Worm (Caenorhabditis elegans) whole organism, young adult: Measurements from ENCODE around the gene C49G7.7.
A peak's percentile ranks its signal among the peaks of the same experiment; 100 is the strongest.

Experiments used
- B0019.2 ChIP-seq: fragments of 200-800 bp; sonication (Bioruptor generic); conservative IDR thresholded peaks from 2 replicates; pipeline ENCODE4 v1.3.6; 2022; ENCODE audit warnings: missing genetic modification reagents, missing genetic modification characterization, missing compliant biosample characterization
- B0336.3 ChIP-seq: fragments of 200-800 bp; sonication (Bioruptor generic); IDR thresholded peaks from 2 replicates; pipeline ENCODE4 v1.3.6; 2022; ENCODE audit warnings: missing genetic modification characterization, missing compliant biosample characterization
- C17E4.6 ChIP-seq: fragments of 200-800 bp; sonication (Bioruptor generic); IDR thresholded peaks from 2 replicates; pipeline ENCODE4 v1.3.6; 2022; ENCODE audit warnings: missing genetic modification reagents, missing genetic modification characterization, missing compliant biosample characterization
- F10E7.11 ChIP-seq: sonication (generic microtip); optimal IDR thresholded peaks from 2 replicates; lab custom pipeline; 2017; ENCODE audit warnings: mild to moderate bottlenecking, missing genetic modification characterization, moderate library complexity, missing compliant biosample characterization
- F22D6.2 ChIP-seq: sonication (generic microtip); optimal IDR thresholded peaks from 2 replicates; lab custom pipeline; 2016; ENCODE audit warnings: mild to moderate bottlenecking, missing genetic modification characterization, missing compliant biosample characterization
- F37B4.10 ChIP-seq: fragments of 200-800 bp; sonication (Bioruptor generic); IDR thresholded peaks from 2 replicates; pipeline ENCODE4 v1.3.6; 2022; ENCODE audit warnings: missing genetic modification characterization, missing compliant biosample characterization
- F52B5.7 ChIP-seq: sonication (generic microtip); optimal IDR thresholded peaks from 2 replicates; lab custom pipeline; 2016; ENCODE audit warnings: mild to moderate bottlenecking, missing genetic modification characterization, missing compliant biosample characterization
- K11D2.4 ChIP-seq: fragments of 200-800 bp; sonication (Bioruptor generic); IDR thresholded peaks from 2 replicates; pipeline ENCODE4 v1.3.6; 2022; ENCODE audit warnings: missing genetic modification reagents, missing genetic modification characterization, missing compliant biosample characterization
- K12H6.12 ChIP-seq: fragments of 200-800 bp; sonication (Bioruptor generic); optimal IDR thresholded peaks from 2 replicates; lab custom pipeline; 2018; ENCODE audit warnings: mild to moderate bottlenecking, missing genetic modification characterization, missing compliant biosample characterization
- T26A5.8 ChIP-seq: sonication (generic microtip); optimal IDR thresholded peaks from 2 replicates; lab custom pipeline; 2016; ENCODE audit warnings: missing genetic modification characterization, missing compliant biosample characterization
- Y53F4B.3 ChIP-seq: fragments of 200-800 bp; sonication (Bioruptor generic); IDR thresholded peaks from 2 replicates; pipeline ENCODE4 v1.3.6; 2022; ENCODE audit warnings: missing genetic modification reagents, missing genetic modification characterization, missing compliant biosample characterization
- Y95B8A.8 ChIP-seq: fragments of 200-800 bp; sonication (Bioruptor generic); IDR thresholded peaks from 2 replicates; pipeline ENCODE4 v1.3.6; 2022; ENCODE audit warnings: missing genetic modification reagents, missing genetic modification characterization, missing compliant biosample characterization
- ZK185.1 ChIP-seq: sonication (generic microtip); optimal IDR thresholded peaks from 2 replicates; lab custom pipeline; 2016; ENCODE audit warnings: mild to moderate bottlenecking, missing genetic modification characterization, missing compliant biosample characterization; ENCODE audit not compliant: poor library complexity, severe bottlenecking
- attf-3 ChIP-seq: fragments of 200-800 bp; sonication (Bioruptor generic); conservative IDR thresholded peaks from 2 replicates; pipeline ENCODE4 v1.3.6; 2022; ENCODE audit warnings: missing genetic modification reagents, missing genetic modification characterization, missing compliant biosample characterization
- bed-1 ChIP-seq: fragments of 200-800 bp; sonication (Bioruptor generic); IDR thresholded peaks from 2 replicates; pipeline ENCODE4 v1.3.6; 2022; ENCODE audit warnings: missing genetic modification reagents, missing genetic modification characterization, missing compliant biosample characterization
- ccch-3 ChIP-seq: fragments of 200-800 bp; sonication (Bioruptor generic); optimal IDR thresholded peaks from 2 replicates; lab custom pipeline; 2018; ENCODE audit warnings: mild to moderate bottlenecking, missing genetic modification characterization, missing compliant biosample characterization
- cebp-1 ChIP-seq, 2 experiments: fragments of 200-800 bp in 1 of 2; sonication (Bioruptor generic) in 1 of 2; sonication (generic microtip) in 1 of 2; IDR thresholded peaks in 1 of 2; optimal IDR thresholded peaks in 1 of 2; 2 replicates each; pipeline versions ENCODE4 v1.3.6 to Lab custom; 2017 to 2022; ENCODE audit warnings: missing compliant biosample characterization in 2 of 2, missing genetic modification characterization in 2 of 2, mild to moderate bottlenecking in 1 of 2, missing genetic modification reagents in 1 of 2, moderate library complexity in 1 of 2
- ceh-100 ChIP-seq: fragments of 200-800 bp; sonication (Bioruptor generic); IDR thresholded peaks from 2 replicates; pipeline ENCODE4 v1.3.6; 2022; ENCODE audit warnings: missing genetic modification reagents, missing genetic modification characterization, missing compliant biosample characterization
- ceh-27 ChIP-seq: fragments of 200-800 bp; sonication (Bioruptor generic); optimal IDR thresholded peaks from 2 replicates; lab custom pipeline; 2018; ENCODE audit warnings: mild to moderate bottlenecking, missing genetic modification characterization, moderate library complexity, missing compliant biosample characterization
- ceh-40 ChIP-seq: fragments of 200-800 bp; sonication (Bioruptor generic); IDR thresholded peaks from 2 replicates; pipeline ENCODE4 v1.3.6; 2022; ENCODE audit warnings: missing genetic modification characterization, missing compliant biosample characterization
- ceh-79 ChIP-seq: sonication (generic microtip); optimal IDR thresholded peaks from 2 replicates; lab custom pipeline; 2017; ENCODE audit warnings: mild to moderate bottlenecking, missing genetic modification characterization, missing compliant biosample characterization
- ceh-91 ChIP-seq: fragments of 200-800 bp; sonication (Bioruptor generic); IDR thresholded peaks from 2 replicates; pipeline ENCODE4 v1.3.6; 2022; ENCODE audit warnings: missing genetic modification reagents, missing genetic modification characterization, missing compliant biosample characterization
- dox-1 ChIP-seq: fragments of 200-800 bp; sonication (Bioruptor generic); IDR thresholded peaks from 2 replicates; pipeline ENCODE4 v1.3.6; 2022; ENCODE audit warnings: missing genetic modification reagents, missing genetic modification characterization, missing compliant biosample characterization
- dpff-1 ChIP-seq: sonication (generic microtip); optimal IDR thresholded peaks from 2 replicates; lab custom pipeline; 2017; ENCODE audit warnings: mild to moderate bottlenecking, missing genetic modification characterization, missing compliant biosample characterization
- egl-18 ChIP-seq: fragments of 200-800 bp; sonication (Bioruptor generic); IDR thresholded peaks from 2 replicates; pipeline ENCODE4 v1.3.6; 2022; ENCODE audit warnings: missing genetic modification reagents, missing genetic modification characterization, missing compliant biosample characterization
- egl-44 ChIP-seq: fragments of 200-800 bp; sonication (Bioruptor generic); IDR thresholded peaks from 2 replicates; pipeline ENCODE4 v1.3.6; 2022; ENCODE audit warnings: missing genetic modification reagents, missing genetic modification characterization, missing compliant biosample characterization
- egrh-3 ChIP-seq: fragments of 200-800 bp; sonication (Bioruptor generic); IDR thresholded peaks from 2 replicates; pipeline ENCODE4 v1.3.6; 2022; ENCODE audit warnings: missing genetic modification reagents, missing genetic modification characterization, missing compliant biosample characterization
- hmg-1.2 ChIP-seq: fragments of 200-800 bp; sonication (Bioruptor generic); IDR thresholded peaks from 2 replicates; pipeline ENCODE4 v1.3.6; 2022; ENCODE audit warnings: missing genetic modification reagents, missing genetic modification characterization, missing compliant biosample characterization
- let-607 ChIP-seq, 2 experiments: fragments of 200-800 bp in 1 of 2; sonication (Bioruptor generic) in 1 of 2; sonication (generic microtip) in 1 of 2; optimal IDR thresholded peaks; 2 replicates each; lab custom pipeline; 2016 to 2018; ENCODE audit warnings: mild to moderate bottlenecking in 2 of 2, missing compliant biosample characterization in 2 of 2, missing genetic modification characterization in 2 of 2, moderate library complexity in 2 of 2, missing genotype in 1 of 2
- lin-35 ChIP-seq, 3 experiments: fragments of 150-350 bp in 2 of 3; sonication (generic microtip) in 1 of 3; optimal IDR thresholded peaks; 2 replicates each; lab custom pipeline; 2014 to 2018; ENCODE audit warnings: missing biosample characterization in 3 of 3, missing genetic modification characterization in 3 of 3, missing genetic modification reagents in 3 of 3
- lin-54 ChIP-seq: fragments of 200-800 bp; sonication (Bioruptor generic); optimal IDR thresholded peaks from 2 replicates; lab custom pipeline; 2018; ENCODE audit warnings: mild to moderate bottlenecking, missing genetic modification characterization, missing compliant biosample characterization
- lsl-1 ChIP-seq: fragments of 200-800 bp; sonication (Bioruptor generic); optimal IDR thresholded peaks from 2 replicates; lab custom pipeline; 2018; ENCODE audit warnings: mild to moderate bottlenecking, missing genetic modification characterization, moderate library complexity, missing compliant biosample characterization
- madf-3 ChIP-seq: fragments of 200-800 bp; sonication (Bioruptor generic); IDR thresholded peaks from 2 replicates; pipeline ENCODE4 v1.3.6; 2022; ENCODE audit warnings: missing genetic modification reagents, missing genetic modification characterization, missing compliant biosample characterization
- mxl-1 ChIP-seq: sonication (generic microtip); optimal IDR thresholded peaks from 2 replicates; lab custom pipeline; 2016; ENCODE audit warnings: missing genetic modification characterization, missing compliant biosample characterization
- nfya-1 ChIP-seq: sonication (generic microtip); optimal IDR thresholded peaks from 2 replicates; lab custom pipeline; 2017; ENCODE audit warnings: antibody characterized with exemption, missing compliant biosample characterization, missing genetic modification characterization, borderline replicate concordance; ENCODE audit not compliant: insufficient read depth
- nhr-179 ChIP-seq: sonication (generic microtip); optimal IDR thresholded peaks from 2 replicates; lab custom pipeline; 2016; ENCODE audit warnings: mild to moderate bottlenecking, missing genetic modification characterization, missing compliant biosample characterization
- nhr-27 ChIP-seq: fragments of 200-800 bp; sonication (Bioruptor generic); optimal IDR thresholded peaks from 2 replicates; lab custom pipeline; 2018; ENCODE audit warnings: mild to moderate bottlenecking, missing genetic modification characterization, moderate library complexity, missing compliant biosample characterization
- nhr-80 ChIP-seq: sonication (generic microtip); optimal IDR thresholded peaks from 2 replicates; lab custom pipeline; 2016; ENCODE audit warnings: missing genetic modification characterization, missing compliant biosample characterization
- pbrm-1 ChIP-seq: fragments of 200-800 bp; sonication (Bioruptor generic); IDR thresholded peaks from 2 replicates; pipeline ENCODE4 v1.3.6; 2022; ENCODE audit warnings: missing genetic modification reagents, missing genetic modification characterization, missing compliant biosample characterization
- snpc-1.1 ChIP-seq: sonication (generic microtip); optimal IDR thresholded peaks from 2 replicates; lab custom pipeline; 2017; ENCODE audit warnings: missing genetic modification characterization, mild to moderate bottlenecking, missing compliant biosample characterization, antibody characterized with exemption, moderate library complexity, missing genotype, missing genetic modification reagents; ENCODE audit not compliant: insufficient read depth
- snpc-1.3 ChIP-seq: sonication (generic microtip); optimal IDR thresholded peaks from 2 replicates; lab custom pipeline; 2017; ENCODE audit warnings: missing genetic modification characterization, mild to moderate bottlenecking, missing compliant biosample characterization, antibody characterized with exemption, moderate library complexity, missing genotype, missing genetic modification reagents; ENCODE audit not compliant: insufficient read depth
- somi-1 ChIP-seq: fragments of 200-800 bp; sonication (Bioruptor generic); optimal IDR thresholded peaks from 2 replicates; lab custom pipeline; 2018; ENCODE audit warnings: mild to moderate bottlenecking, missing genetic modification characterization, missing compliant biosample characterization
- tbp1 ChIP-seq: fragments of 200-800 bp; sonication (Bioruptor generic); optimal IDR thresholded peaks from 2 replicates; lab custom pipeline; 2018; ENCODE audit warnings: mild to moderate bottlenecking, missing genetic modification characterization, missing compliant biosample characterization
- tlf-1 ChIP-seq: fragments of 200-800 bp; sonication (Bioruptor generic); optimal IDR thresholded peaks from 2 replicates; lab custom pipeline; 2018; ENCODE audit warnings: mild to moderate bottlenecking, missing genetic modification characterization, missing compliant biosample characterization
- xnd-1 ChIP-seq: sonication (generic microtip); optimal IDR thresholded peaks from 2 replicates; lab custom pipeline; 2016; ENCODE audit warnings: missing genotype, missing genetic modification reagents, missing genetic modification characterization, missing compliant biosample characterization
- ztf-22 ChIP-seq: fragments of 200-800 bp; sonication (Bioruptor generic); optimal IDR thresholded peaks from 2 replicates; lab custom pipeline; 2018; ENCODE audit warnings: mild to moderate bottlenecking, missing genetic modification characterization, moderate library complexity, missing compliant biosample characterization
- ztf-26 ChIP-seq: sonication (generic microtip); optimal IDR thresholded peaks from 2 replicates; lab custom pipeline; 2017; ENCODE audit warnings: missing genetic modification characterization, missing compliant biosample characterization
- ztf-28 ChIP-seq: fragments of 200-800 bp; sonication (Bioruptor generic); IDR thresholded peaks from 2 replicates; pipeline ENCODE4 v1.3.6; 2022; ENCODE audit warnings: missing genetic modification reagents, missing genetic modification characterization, missing compliant biosample characterization

The C49G7.7 gene

ce11 chrV:4024777-4025176, 9.5 kb upstream of the C49G7.7 start, which contains the start of gene K09D9.1 (continued):
- peak; percentile 57 for TF ChIP-seq ztf-22
- no peak for TF ChIP-seq egl-44 (GFP tag; lab: Robert Waterston, UW)
- TF ChIP-seq egrh-3 (GFP tag; lab: Robert Waterston, UW) = no peak
- no peak for TF ChIP-seq ceh-27 (GFP tag; lab: Kevin White, UChicago)
- TF ChIP-seq B0019.2 = no peak
- no peak for TF ChIP-seq nhr-27
- no peak for TF ChIP-seq pbrm-1 (GFP tag; lab: Robert Waterston, UW)
- no peak for TF ChIP-seq F22D6.2
- no peak for TF ChIP-seq C17E4.6
- TF ChIP-seq F37B4.10 = no peak
- no peak for TF ChIP-seq T26A5.8 (tag; lab: Kevin White, UChicago)
- TF ChIP-seq ztf-28 (GFP tag; lab: Robert Waterston, UW) = no peak
- TF ChIP-seq snpc-1.1 (tag; lab: Kevin White, UChicago) = no peak
- TF ChIP-seq snpc-1.3 (tag; lab: Kevin White, UChicago) = no peak
- TF ChIP-seq nhr-80 (tag; lab: Kevin White, UChicago) = peak; percentile 93
- TF ChIP-seq ceh-100 (GFP tag; lab: Robert Waterston, UW) = no peak
- TF ChIP-seq ceh-91 = no peak
- TF ChIP-seq F10E7.11 (tag; lab: Kevin White, UChicago) = no peak
- TF ChIP-seq lsl-1 = no peak
- TF ChIP-seq attf-3 = no peak
- TF ChIP-seq egl-18 = no peak
- TF ChIP-seq tlf-1 (GFP tag; lab: Kevin White, UChicago) = no peak
- TF ChIP-seq bed-1 = no peak
- no peak for TF ChIP-seq ceh-79 (tag; lab: Kevin White, UChicago)
- no peak for TF ChIP-seq nfya-1 (tag; lab: Kevin White, UChicago)
- TF ChIP-seq dpff-1 = no peak
- TF ChIP-seq ceh-40 (GFP tag; lab: Robert Waterston, UW) = no peak
- no peak for TF ChIP-seq B0336.3 (GFP tag; lab: Robert Waterston, UW)
- no peak for TF ChIP-seq nhr-179 (tag; lab: Kevin White, UChicago)
- TF ChIP-seq somi-1 (GFP tag; lab: Kevin White, UChicago) = no peak
- no peak for TF ChIP-seq mxl-1 (tag; lab: Kevin White, UChicago)
- TF ChIP-seq hmg-1.2 (GFP tag; lab: Robert Waterston, UW) = no peak
- TF ChIP-seq dox-1 = peak; percentile 53; the same call in 1 of the 2 replicates
- TF ChIP-seq ZK185.1 (tag; lab: Kevin White, UChicago) = peak; percentile 31
- TF ChIP-seq let-607 (tag; optimal IDR thresholded peaks at IDR 0.05; lab: Kevin White, UChicago) = peak in 1 of 2 experiments; percentile 29
- no peak for TF ChIP-seq Y95B8A.8 (GFP tag; lab: Robert Waterston, UW)
- no peak for TF ChIP-seq lin-35 (GFP tag; optimal IDR thresholded peaks at IDR 0.05; lab: Kevin White, UChicago)
- no peak for TF ChIP-seq madf-3 (GFP tag; lab: Robert Waterston, UW)
- no peak for TF ChIP-seq F52B5.7
- no peak for TF ChIP-seq xnd-1
- no peak for TF ChIP-seq K12H6.12 (tag; lab: Kevin White, UChicago)
- no peak for TF ChIP-seq Y53F4B.3
- no peak for TF ChIP-seq ztf-26 (tag; lab: Kevin White, UChicago)
- no peak for TF ChIP-seq tbp1
- TF ChIP-seq cebp-1 (GFP tag; IDR thresholded peaks at IDR 0.05; lab: Robert Waterston, UW) = peak; percentile 93
- TF ChIP-seq cebp-1 (tag; optimal IDR thresholded peaks at IDR 0.05; lab: Kevin White, UChicago) = peak; percentile 95
- no peak for TF ChIP-seq K11D2.4 (GFP tag; lab: Robert Waterston, UW)
- TF ChIP-seq lin-54 (GFP tag; lab: Kevin White, UChicago) = no peak
- no peak for TF ChIP-seq ccch-3 (GFP tag; lab: Kevin White, UChicago)
